Worm (Caenorhabditis elegans) whole organism, young adult: ENCODE measurements around the gene gly-5.

Source experiments
- B0261.1 ChIP-seq: sonication (generic microtip); optimal IDR thresholded peaks from 2 replicates; lab custom pipeline; 2016; ENCODE audit warnings: mild to moderate bottlenecking, missing genetic modification characterization, moderate library complexity, missing compliant biosample characterization
- C06A6.2 ChIP-seq: fragments of 200-800 bp; sonication (Bioruptor generic); conservative IDR thresholded peaks from 2 replicates; pipeline ENCODE4 v1.3.6; 2022; ENCODE audit warnings: missing genetic modification characterization, missing compliant biosample characterization
- C17E4.6 ChIP-seq: fragments of 200-800 bp; sonication (Bioruptor generic); IDR thresholded peaks from 2 replicates; pipeline ENCODE4 v1.3.6; 2022; ENCODE audit warnings: missing genetic modification reagents, missing genetic modification characterization, missing compliant biosample characterization
- D2030.7 ChIP-seq: fragments of 200-800 bp; sonication (Bioruptor generic); IDR thresholded peaks from 2 replicates; pipeline ENCODE4 v1.3.6; 2022; ENCODE audit warnings: missing genetic modification reagents, missing genetic modification characterization, missing compliant biosample characterization
- F10E7.11 ChIP-seq: sonication (generic microtip); optimal IDR thresholded peaks from 2 replicates; lab custom pipeline; 2017; ENCODE audit warnings: mild to moderate bottlenecking, missing genetic modification characterization, moderate library complexity, missing compliant biosample characterization
- F33H1.4 ChIP-seq: fragments of 200-800 bp; sonication (Bioruptor generic); IDR thresholded peaks from 2 replicates; pipeline ENCODE4 v1.3.6; 2022; ENCODE audit warnings: missing genetic modification reagents, missing genetic modification characterization, missing compliant biosample characterization
- F52B5.7 ChIP-seq: sonication (generic microtip); optimal IDR thresholded peaks from 2 replicates; lab custom pipeline; 2016; ENCODE audit warnings: mild to moderate bottlenecking, missing genetic modification characterization, missing compliant biosample characterization
- F57A8.1 ChIP-seq: fragments of 200-800 bp; sonication (Bioruptor generic); optimal IDR thresholded peaks from 2 replicates; lab custom pipeline; 2018; ENCODE audit warnings: mild to moderate bottlenecking, missing genetic modification characterization, moderate library complexity, missing compliant biosample characterization
- K11D2.4 ChIP-seq: fragments of 200-800 bp; sonication (Bioruptor generic); IDR thresholded peaks from 2 replicates; pipeline ENCODE4 v1.3.6; 2022; ENCODE audit warnings: missing genetic modification reagents, missing genetic modification characterization, missing compliant biosample characterization
- T07F8.4 ChIP-seq: sonication (generic microtip); optimal IDR thresholded peaks from 2 replicates; lab custom pipeline; 2016; ENCODE audit warnings: mild to moderate bottlenecking, missing genetic modification characterization, moderate library complexity, missing compliant biosample characterization
- T26A5.8 ChIP-seq: sonication (generic microtip); optimal IDR thresholded peaks from 2 replicates; lab custom pipeline; 2016; ENCODE audit warnings: missing genetic modification characterization, missing compliant biosample characterization
- Y53F4B.3 ChIP-seq: fragments of 200-800 bp; sonication (Bioruptor generic); IDR thresholded peaks from 2 replicates; pipeline ENCODE4 v1.3.6; 2022; ENCODE audit warnings: missing genetic modification reagents, missing genetic modification characterization, missing compliant biosample characterization
- ama-1 ChIP-seq, 3 experiments: fragments of 150-350 bp in 1 of 3; sonication (generic microtip) in 2 of 3; optimal IDR thresholded peaks; 2 replicates each; lab custom pipeline; 2014 to 2018; ENCODE audit warnings: missing biosample characterization in 2 of 3, missing genetic modification characterization in 2 of 3, missing genetic modification reagents in 2 of 3
- aptf-3 ChIP-seq: fragments of 200-800 bp; sonication (Bioruptor generic); IDR thresholded peaks from 2 replicates; pipeline ENCODE4 v1.3.6; 2022; ENCODE audit warnings: missing genetic modification characterization, missing compliant biosample characterization
- athp-1 ChIP-seq: sonication (generic microtip); optimal IDR thresholded peaks from 2 replicates; lab custom pipeline; 2017; ENCODE audit warnings: mild to moderate bottlenecking, missing genetic modification characterization, missing compliant biosample characterization
- attf-3 ChIP-seq: fragments of 200-800 bp; sonication (Bioruptor generic); conservative IDR thresholded peaks from 2 replicates; pipeline ENCODE4 v1.3.6; 2022; ENCODE audit warnings: missing genetic modification reagents, missing genetic modification characterization, missing compliant biosample characterization
- attf-5 ChIP-seq: fragments of 200-800 bp; sonication (Bioruptor generic); optimal IDR thresholded peaks from 2 replicates; lab custom pipeline; 2018; ENCODE audit warnings: mild to moderate bottlenecking, missing genetic modification characterization, missing compliant biosample characterization
- bed-1 ChIP-seq: fragments of 200-800 bp; sonication (Bioruptor generic); IDR thresholded peaks from 2 replicates; pipeline ENCODE4 v1.3.6; 2022; ENCODE audit warnings: missing genetic modification reagents, missing genetic modification characterization, missing compliant biosample characterization
- cebp-1 ChIP-seq, 2 experiments: fragments of 200-800 bp in 1 of 2; sonication (Bioruptor generic) in 1 of 2; sonication (generic microtip) in 1 of 2; IDR thresholded peaks in 1 of 2; optimal IDR thresholded peaks in 1 of 2; 2 replicates each; pipeline versions ENCODE4 v1.3.6 to Lab custom; 2017 to 2022; ENCODE audit warnings: missing compliant biosample characterization in 2 of 2, missing genetic modification characterization in 2 of 2, mild to moderate bottlenecking in 1 of 2, missing genetic modification reagents in 1 of 2, moderate library complexity in 1 of 2
- ceh-100 ChIP-seq: fragments of 200-800 bp; sonication (Bioruptor generic); IDR thresholded peaks from 2 replicates; pipeline ENCODE4 v1.3.6; 2022; ENCODE audit warnings: missing genetic modification reagents, missing genetic modification characterization, missing compliant biosample characterization
- chd-7 ChIP-seq: sonication (generic microtip); optimal IDR thresholded peaks from 2 replicates; lab custom pipeline; 2016; ENCODE audit warnings: mild to moderate bottlenecking, missing genetic modification characterization, moderate library complexity, missing compliant biosample characterization
- die-1 ChIP-seq: sonication (generic microtip); optimal IDR thresholded peaks from 2 replicates; lab custom pipeline; 2016; ENCODE audit warnings: missing genotype, mild to moderate bottlenecking, missing genetic modification characterization, missing compliant biosample characterization
- dox-1 ChIP-seq: fragments of 200-800 bp; sonication (Bioruptor generic); IDR thresholded peaks from 2 replicates; pipeline ENCODE4 v1.3.6; 2022; ENCODE audit warnings: missing genetic modification reagents, missing genetic modification characterization, missing compliant biosample characterization
- dpl-1 ChIP-seq: fragments of 150-350 bp; optimal IDR thresholded peaks from 2 replicates; lab custom pipeline; 2014; ENCODE audit warnings: missing biosample characterization, missing genetic modification reagents, missing genetic modification characterization
- egl-18 ChIP-seq: fragments of 200-800 bp; sonication (Bioruptor generic); IDR thresholded peaks from 2 replicates; pipeline ENCODE4 v1.3.6; 2022; ENCODE audit warnings: missing genetic modification reagents, missing genetic modification characterization, missing compliant biosample characterization
- ekl-4 ChIP-seq: fragments of 200-800 bp; sonication (Bioruptor generic); IDR thresholded peaks from 2 replicates; pipeline ENCODE4 v1.3.6; 2022; ENCODE audit warnings: missing genetic modification reagents, missing genetic modification characterization, missing compliant biosample characterization
- gei-17 ChIP-seq: fragments of 200-800 bp; sonication (Bioruptor generic); optimal IDR thresholded peaks from 2 replicates; lab custom pipeline; 2018; ENCODE audit warnings: mild to moderate bottlenecking, missing genetic modification characterization, missing compliant biosample characterization
- him-1 ChIP-seq: sonication (generic microtip); optimal IDR thresholded peaks from 2 replicates; lab custom pipeline; 2016; ENCODE audit warnings: missing genotype, missing genetic modification reagents, missing genetic modification characterization, missing compliant biosample characterization
- hlh-26 ChIP-seq: fragments of 200-800 bp; sonication (Bioruptor generic); conservative IDR thresholded peaks from 2 replicates; pipeline ENCODE4 v1.3.6; 2022; ENCODE audit warnings: missing genetic modification reagents, missing genetic modification characterization, missing compliant biosample characterization
- hmg-1.2 ChIP-seq: fragments of 200-800 bp; sonication (Bioruptor generic); IDR thresholded peaks from 2 replicates; pipeline ENCODE4 v1.3.6; 2022; ENCODE audit warnings: missing genetic modification reagents, missing genetic modification characterization, missing compliant biosample characterization
- hmg-20 ChIP-seq: fragments of 200-800 bp; sonication (Bioruptor generic); IDR thresholded peaks from 2 replicates; pipeline ENCODE4 v1.3.6; 2022; ENCODE audit warnings: missing genetic modification reagents, missing genetic modification characterization, missing compliant biosample characterization
- hsf-1 ChIP-seq: fragments of 200-800 bp; sonication (Bioruptor generic); IDR thresholded peaks from 2 replicates; pipeline ENCODE4 v1.3.6; 2022; ENCODE audit warnings: missing genetic modification reagents, missing genetic modification characterization, missing compliant biosample characterization
- let-526 ChIP-seq: fragments of 200-800 bp; sonication (Bioruptor generic); IDR thresholded peaks from 2 replicates; pipeline ENCODE4 v1.3.6; 2022; ENCODE audit warnings: missing genetic modification reagents, missing genetic modification characterization, missing compliant biosample characterization
- lin-26 ChIP-seq: fragments of 200-800 bp; sonication (Bioruptor generic); IDR thresholded peaks from 2 replicates; pipeline ENCODE4 v1.3.6; 2022; ENCODE audit warnings: missing genetic modification reagents, missing genetic modification characterization, missing compliant biosample characterization
- lin-40 ChIP-seq: sonication (generic microtip); optimal IDR thresholded peaks from 2 replicates; lab custom pipeline; 2016; ENCODE audit warnings: missing genetic modification characterization, mild to moderate bottlenecking, missing compliant biosample characterization, missing genotype, missing genetic modification reagents
- lir-1 ChIP-seq: fragments of 200-800 bp; sonication (Bioruptor generic); conservative IDR thresholded peaks from 2 replicates; pipeline ENCODE4 v1.3.6; 2022; ENCODE audit warnings: missing genetic modification reagents, missing genetic modification characterization, missing compliant biosample characterization
- mcd-1 ChIP-seq: fragments of 200-800 bp; sonication (Bioruptor generic); IDR thresholded peaks from 2 replicates; pipeline ENCODE4 v1.3.6; 2022; ENCODE audit warnings: missing genetic modification reagents, missing genetic modification characterization, missing compliant biosample characterization
- nhr-120 ChIP-seq: fragments of 200-800 bp; sonication (Bioruptor generic); IDR thresholded peaks from 2 replicates; pipeline ENCODE4 v1.3.6; 2022; ENCODE audit warnings: missing genetic modification characterization, missing compliant biosample characterization
- nhr-179 ChIP-seq: sonication (generic microtip); optimal IDR thresholded peaks from 2 replicates; lab custom pipeline; 2016; ENCODE audit warnings: mild to moderate bottlenecking, missing genetic modification characterization, missing compliant biosample characterization
- pbrm-1 ChIP-seq: fragments of 200-800 bp; sonication (Bioruptor generic); IDR thresholded peaks from 2 replicates; pipeline ENCODE4 v1.3.6; 2022; ENCODE audit warnings: missing genetic modification reagents, missing genetic modification characterization, missing compliant biosample characterization
- pha-4 ChIP-seq: fragments of 150-350 bp; sonication (generic microtip); optimal IDR thresholded peaks from 2 replicates; lab custom pipeline; 2014; ENCODE audit warnings: missing biosample characterization, missing genetic modification reagents, missing genetic modification characterization
- rcor-1 ChIP-seq: fragments of 200-800 bp; sonication (Bioruptor generic); IDR thresholded peaks from 2 replicates; pipeline ENCODE4 v1.3.6; 2022; ENCODE audit warnings: missing genetic modification reagents, missing genetic modification characterization, missing compliant biosample characterization
- repo-1 ChIP-seq: sonication (generic microtip); optimal IDR thresholded peaks from 2 replicates; lab custom pipeline; 2017; ENCODE audit warnings: mild to moderate bottlenecking, missing genetic modification characterization, missing compliant biosample characterization
- snpc-1.3 ChIP-seq: sonication (generic microtip); optimal IDR thresholded peaks from 2 replicates; lab custom pipeline; 2017; ENCODE audit warnings: missing genetic modification characterization, mild to moderate bottlenecking, missing compliant biosample characterization, antibody characterized with exemption, moderate library complexity, missing genotype, missing genetic modification reagents; ENCODE audit not compliant: insufficient read depth
- snpc-3.4 ChIP-seq: sonication (generic microtip); optimal IDR thresholded peaks from 2 replicates; lab custom pipeline; 2017; ENCODE audit warnings: missing genetic modification characterization, mild to moderate bottlenecking, missing compliant biosample characterization, antibody characterized with exemption, moderate library complexity, missing genotype, missing genetic modification reagents
- sptf-2 ChIP-seq: fragments of 200-800 bp; sonication (Bioruptor generic); optimal IDR thresholded peaks from 2 replicates; lab custom pipeline; 2018; ENCODE audit warnings: mild to moderate bottlenecking, missing genetic modification characterization, missing compliant biosample characterization
- xnd-1 ChIP-seq: sonication (generic microtip); optimal IDR thresholded peaks from 2 replicates; lab custom pipeline; 2016; ENCODE audit warnings: missing genotype, missing genetic modification reagents, missing genetic modification characterization, missing compliant biosample characterization
- zim-3 ChIP-seq: sonication (generic microtip); optimal IDR thresholded peaks from 2 replicates; lab custom pipeline; 2017; ENCODE audit warnings: mild to moderate bottlenecking, missing genetic modification characterization, moderate library complexity, missing compliant biosample characterization
- ztf-22 ChIP-seq: fragments of 200-800 bp; sonication (Bioruptor generic); optimal IDR thresholded peaks from 2 replicates; lab custom pipeline; 2018; ENCODE audit warnings: mild to moderate bottlenecking, missing genetic modification characterization, moderate library complexity, missing compliant biosample characterization
- ztf-25 ChIP-seq: fragments of 200-800 bp; sonication (Bioruptor generic); IDR thresholded peaks from 2 replicates; pipeline ENCODE4 v1.3.6; 2022; ENCODE audit warnings: missing genetic modification reagents, missing genetic modification characterization, missing compliant biosample characterization

gly-5 gene

ce11 chrIII:13224395-13224794 is 37.2 kb downstream of the gly-5 start (continued):
- TF ChIP-seq attf-5 (no peak), die-1 (tag; lab: Kevin White, UChicago) (peak; percentile 70), nhr-179 (tag; lab: Kevin White, UChicago) (no peak), pbrm-1 (0 out of 2 replicates have a peak, but pooled peaks have one; percentile 41), him-1 (tag; lab: Kevin White, UChicago) (peak; percentile 44), chd-7 (tag; lab: Kevin White, UChicago) (no peak), C06A6.2 (no peak), sptf-2 (no peak), hmg-20 (GFP tag; lab: Robert Waterston, UW) (no peak), K11D2.4 (GFP tag; lab: Robert Waterston, UW) (no peak), snpc-3.4 (peak; percentile 25), F57A8.1 (no peak), F52B5.7 (no peak), dpl-1 (GFP tag; lab: Kevin White, UChicago) (no peak), bed-1 (GFP tag; lab: Robert Waterston, UW) (no peak), F33H1.4 (GFP tag; lab: Robert Waterston, UW) (no peak), Y53F4B.3 (no peak), T26A5.8 (tag; lab: Kevin White, UChicago) (no peak), rcor-1 (no peak), ceh-100 (GFP tag; lab: Robert Waterston, UW) (no peak), xnd-1 (tag; lab: Kevin White, UChicago) (no peak), gei-17 (GFP tag; lab: Kevin White, UChicago) (no peak), hsf-1 (GFP tag; lab: Robert Waterston, UW) (no peak), ztf-22 (no peak), ama-1 (optimal IDR thresholded peaks at IDR 0.05; lab: Kevin White, UChicago) (no peak), ama-1 (GFP tag; optimal IDR thresholded peaks at IDR 0.05; lab: Kevin White, UChicago) (no peak), lin-40 (no peak), F10E7.11 (no peak), let-526 (GFP tag; lab: Robert Waterston, UW) (no peak), nhr-120 (GFP tag; lab: Robert Waterston, UW) (no peak), dox-1 (GFP tag; lab: Robert Waterston, UW) (no peak), egl-18 (GFP tag; lab: Robert Waterston, UW) (no peak), cebp-1 (GFP tag; IDR thresholded peaks at IDR 0.05; lab: Robert Waterston, UW) (no peak), cebp-1 (tag; optimal IDR thresholded peaks at IDR 0.05; lab: Kevin White, UChicago) (no peak), D2030.7 (GFP tag; lab: Robert Waterston, UW) (peak; percentile 45; the same call in 1 of the 2 replicates), hlh-26 (GFP tag; lab: Robert Waterston, UW) (no peak), ztf-25 (GFP tag; lab: Robert Waterston, UW) (no peak)

- TF ChIP-seq gei-17 (GFP tag; lab: Kevin White, UChicago) (no peak), lir-1 (GFP tag; lab: Robert Waterston, UW) (no peak), lin-26 (GFP tag; lab: Robert Waterston, UW) (peak; percentile 60; the same call in 1 of the 2 replicates), attf-3 (GFP tag; lab: Robert Waterston, UW) (no peak), zim-3 (no peak), C17E4.6 (no peak), snpc-1.3 (peak; percentile 5), T07F8.4 (no peak), athp-1 (tag; lab: Kevin White, UChicago) (no peak), B0261.1 (peak; percentile 78), pha-4 (tag; lab: Kevin White, UChicago) (no peak), hmg-1.2 (GFP tag; lab: Robert Waterston, UW) (peak; percentile 72), repo-1 (tag; lab: Kevin White, UChicago) (no peak), sptf-2 (peak; percentile 49), aptf-3 (no peak), ekl-4 (GFP tag; lab: Robert Waterston, UW) (0 out of 2 replicates have a peak, but pooled peaks have one; percentile 14), mcd-1 (peak; percentile 62), ztf-25 (GFP tag; lab: Robert Waterston, UW) (no peak)
These were observed 37.8 kb downstream of the gly-5 start for ce11 chrIII:13225019-13225418.
